Worm (Caenorhabditis elegans) whole organism, early embryonic: ENCODE measurements around the gene txdc-12.1.

Source experiments
- B0310.2 ChIP-seq: sonication (generic microtip); optimal IDR thresholded peaks from 2 replicates; lab custom pipeline; 2016; ENCODE audit warnings: mild to moderate bottlenecking, missing genetic modification characterization, missing compliant biosample characterization
- F13C5.2 ChIP-seq: sonication (generic microtip); optimal IDR thresholded peaks from 2 replicates; lab custom pipeline; 2017; ENCODE audit warnings: mild to moderate bottlenecking, missing genetic modification characterization, inconsistent platforms, missing compliant biosample characterization
- aly-1 ChIP-seq: sonication (generic microtip); optimal IDR thresholded peaks from 2 replicates; lab custom pipeline; 2016; ENCODE audit warnings: missing genetic modification characterization, missing compliant biosample characterization
- ama-1 ChIP-seq: fragments of 150-350 bp; optimal IDR thresholded peaks from 2 replicates; lab custom pipeline; 2014
- ets-7 ChIP-seq: sonication (generic microtip); optimal IDR thresholded peaks from 2 replicates; lab custom pipeline; 2016; ENCODE audit warnings: missing genotype, missing genetic modification characterization, missing compliant biosample characterization
- flt-1 ChIP-seq: fragments of 200-800 bp; sonication (Bioruptor generic); IDR thresholded peaks from 2 replicates; pipeline ENCODE4 v1.3.6; 2022; ENCODE audit warnings: missing genetic modification characterization, missing compliant biosample characterization
- hnd-1 ChIP-seq: sonication (generic microtip); optimal IDR thresholded peaks from 2 replicates; lab custom pipeline; 2016; ENCODE audit warnings: missing genetic modification characterization, missing compliant biosample characterization
- pes-1 ChIP-seq: fragments of 200-800 bp; sonication (Bioruptor generic); IDR thresholded peaks from 2 replicates; pipeline ENCODE4 v1.3.6; 2022; ENCODE audit warnings: missing genetic modification reagents, missing genetic modification characterization, missing compliant biosample characterization
- scrt-1 ChIP-seq: fragments of 200-800 bp; sonication (Bioruptor generic); IDR thresholded peaks from 2 replicates; pipeline ENCODE4 v1.3.6; 2022; ENCODE audit warnings: missing genetic modification characterization, missing compliant biosample characterization
- sea-1 ChIP-seq: fragments of 200-800 bp; sonication (Bioruptor generic); conservative IDR thresholded peaks from 2 replicates; pipeline ENCODE4 v1.3.6; 2022; ENCODE audit warnings: missing genetic modification characterization, missing compliant biosample characterization
- tbx-11 ChIP-seq: fragments of 200-800 bp; sonication (Bioruptor generic); IDR thresholded peaks from 2 replicates; pipeline ENCODE4 v1.3.6; 2022; ENCODE audit warnings: missing genetic modification characterization, missing compliant biosample characterization
- tbx-37 ChIP-seq: fragments of 200-800 bp; sonication (Bioruptor generic); conservative IDR thresholded peaks from 2 replicates; pipeline ENCODE4 v1.3.6; 2022; ENCODE audit warnings: missing genetic modification reagents, missing genetic modification characterization, missing compliant biosample characterization
- tra-4 ChIP-seq: sonication (generic microtip); optimal IDR thresholded peaks from 2 replicates; lab custom pipeline; 2017; ENCODE audit warnings: missing genetic modification characterization, missing compliant biosample characterization

DNA sequence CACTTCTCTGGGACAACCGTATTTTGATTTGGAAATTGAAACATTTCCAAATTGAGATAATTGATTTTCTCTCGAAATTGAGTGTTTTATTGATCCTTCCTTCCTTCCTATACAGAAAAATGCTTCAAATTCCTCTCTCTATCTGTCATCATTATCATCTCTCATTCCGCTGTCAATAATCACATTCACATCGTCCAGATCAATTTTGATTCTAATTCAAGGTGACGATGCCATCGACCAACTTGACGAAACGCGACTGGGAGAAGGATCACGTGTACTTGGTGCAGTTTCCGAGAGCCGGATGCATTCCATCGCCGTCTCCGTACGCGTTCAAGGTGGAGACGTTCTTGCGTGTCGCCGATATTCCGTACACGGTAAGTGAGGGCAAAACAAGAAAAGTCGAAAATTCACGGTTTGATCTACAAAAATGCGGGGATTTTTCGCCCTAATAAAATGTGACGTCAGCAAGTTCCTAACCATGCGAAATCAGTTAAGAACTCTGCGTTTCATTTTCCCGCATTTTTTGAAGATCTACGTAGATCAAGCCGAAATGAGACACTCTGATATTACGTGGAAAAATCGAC is 23.9 kb downstream of the txdc-12.1 start, which contains the start of gene faxc-1:
- TF ChIP-seq aly-1 (tag; lab: Kevin White, UChicago) (no peak), flt-1 (GFP tag; lab: Robert Waterston, UW) (no peak), pes-1 (GFP tag; lab: Robert Waterston, UW) (no peak), sea-1 (no peak), ama-1 (lab: Kevin White, UChicago) (no peak), tra-4 (tag; lab: Kevin White, UChicago) (no peak), B0310.2 (tag; lab: Kevin White, UChicago) (no peak), hnd-1 (tag; lab: Kevin White, UChicago) (no peak), tbx-11 (GFP tag; lab: Robert Waterston, UW) (no peak), tbx-37 (no peak), scrt-1 (GFP tag; lab: Robert Waterston, UW) (no peak), ets-7 (tag; lab: Kevin White, UChicago) (no peak), F13C5.2 (tag; lab: Kevin White, UChicago) (no peak)
